Worm (Caenorhabditis elegans): ENCODE measurements around the gene C28D4.5.

DNA sequence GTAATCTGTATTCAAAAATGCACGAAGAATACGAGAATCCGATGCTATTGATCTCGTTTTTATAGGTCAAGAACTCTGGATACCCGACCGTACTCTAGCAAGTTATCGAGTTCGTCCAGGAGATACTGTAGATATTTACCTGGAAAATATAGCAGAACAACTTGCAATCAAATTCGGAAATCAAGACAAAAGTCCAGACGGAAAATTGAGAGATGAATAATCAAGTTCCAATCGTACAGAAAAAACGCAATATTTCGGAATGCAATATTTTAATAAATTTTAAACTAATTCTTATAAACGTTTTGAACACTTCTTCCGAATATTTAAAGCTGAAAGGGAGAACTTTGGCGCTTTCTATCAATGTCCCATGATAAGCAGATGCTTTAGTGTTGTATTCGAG, 7.7 kb downstream of the C28D4.5 start:
- TF ChIP-seq F13H6.1 (tag; optimal IDR thresholded peaks at IDR 0.05), result no peak
- TF ChIP-seq unc-3 (GFP tag; conservative IDR thresholded peaks at IDR 0.05), result no peak
- no peak for TF ChIP-seq unc-3 (tag; optimal IDR thresholded peaks at IDR 0.05)
- no peak for TF ChIP-seq sox-4 (tag; optimal IDR thresholded peaks at IDR 0.05)
- TF ChIP-seq nfya-1 (tag; optimal IDR thresholded peaks at IDR 0.05), result no peak

Data from whole organism, late embryonic.